Fruit fly (Drosophila melanogaster) whole organism, embryonic: Measurements from ENCODE around the gene Dhc64C.

Experiments
- CG11398 ChIP-seq: fragments of 200-800 bp; sonication (Bioruptor generic); optimal IDR thresholded peaks from 2 replicates; lab custom pipeline; 2016; ENCODE audit warnings: missing biosample characterization, missing genetic modification characterization
- CG11504 ChIP-seq: fragments of 200-800 bp; sonication (Bioruptor generic); optimal IDR thresholded peaks from 3 replicates; lab custom pipeline; 2019; ENCODE audit warnings: missing biosample characterization, mild to moderate bottlenecking, missing genetic modification characterization, moderate library complexity
- CG12769 ChIP-seq: fragments of 200-800 bp; sonication (Bioruptor generic); optimal IDR thresholded peaks from 2 replicates; lab custom pipeline; 2019; ENCODE audit warnings: missing biosample characterization, mild to moderate bottlenecking, missing genetic modification characterization, moderate library complexity
- CG13424 ChIP-seq: fragments of 200-800 bp; sonication (Bioruptor generic); optimal IDR thresholded peaks from 2 replicates; lab custom pipeline; 2019; ENCODE audit warnings: missing biosample characterization, mild to moderate bottlenecking, missing genetic modification characterization, moderate library complexity
- CG13775 ChIP-seq: fragments of 200-800 bp; sonication (Bioruptor generic); optimal IDR thresholded peaks from 3 replicates; lab custom pipeline; 2017; ENCODE audit warnings: missing biosample characterization, mild to moderate bottlenecking, missing genetic modification characterization
- CG14441 ChIP-seq: fragments of 200-800 bp; sonication (Bioruptor generic); IDR thresholded peaks from 2 replicates; pipeline ENCODE4 v1.3.6; 2022; ENCODE audit warnings: missing biosample characterization, missing genetic modification characterization
- CG1603 ChIP-seq: fragments of 200-800 bp; sonication (Bioruptor generic); optimal IDR thresholded peaks from 2 replicates; lab custom pipeline; 2019; ENCODE audit warnings: missing biosample characterization, mild to moderate bottlenecking, missing genetic modification characterization, moderate library complexity
- CG18599 ChIP-seq: fragments of 200-800 bp; sonication (Bioruptor generic); optimal IDR thresholded peaks from 3 replicates; lab custom pipeline; 2017; ENCODE audit warnings: missing biosample characterization, missing genetic modification characterization, mild to moderate bottlenecking, moderate library complexity, missing genetic modification reagents
- CG4360 ChIP-seq: fragments of 200-800 bp; sonication (Bioruptor generic); IDR thresholded peaks from 2 replicates; pipeline ENCODE4 v1.3.6; 2022; ENCODE audit warnings: missing biosample characterization, missing genetic modification characterization
- CG5953 ChIP-seq: fragments of 200-800 bp; sonication (Bioruptor generic); IDR thresholded peaks from 2 replicates; pipeline ENCODE4 v1.3.6; 2022; ENCODE audit warnings: missing biosample characterization, missing genetic modification characterization
- CG6272 ChIP-seq: fragments of 200-800 bp; sonication (Bioruptor generic); IDR thresholded peaks from 2 replicates; pipeline ENCODE4 v1.3.6; 2022; ENCODE audit warnings: missing biosample characterization, missing genetic modification characterization
- CG7556 ChIP-seq: fragments of 200-800 bp; sonication (Bioruptor generic); optimal IDR thresholded peaks from 2 replicates; lab custom pipeline; 2017; ENCODE audit warnings: missing biosample characterization, mild to moderate bottlenecking, missing genetic modification characterization
- CG9727 ChIP-seq: fragments of 200-800 bp; sonication (Bioruptor generic); optimal IDR thresholded peaks from 3 replicates; lab custom pipeline; 2017; ENCODE audit warnings: missing biosample characterization, mild to moderate bottlenecking, missing genetic modification characterization
- CoRest ChIP-seq: fragments of 200-800 bp; sonication (Bioruptor generic); optimal IDR thresholded peaks from 3 replicates; lab custom pipeline; 2018; ENCODE audit warnings: missing biosample characterization, mild to moderate bottlenecking, missing genetic modification characterization, moderate library complexity
- Doc2 ChIP-seq: fragments of 200-800 bp; sonication (Bioruptor generic); IDR thresholded peaks from 2 replicates; pipeline ENCODE4 v1.3.6; 2022; ENCODE audit warnings: missing biosample characterization, missing genetic modification characterization
- MTF-1 ChIP-seq: fragments of 200-800 bp; sonication (Bioruptor generic); optimal IDR thresholded peaks from 2 replicates; lab custom pipeline; 2018; ENCODE audit warnings: missing biosample characterization, mild to moderate bottlenecking, missing genetic modification characterization, borderline replicate concordance
- Max ChIP-seq: fragments of 200-800 bp; sonication (Bioruptor generic); optimal IDR thresholded peaks from 2 replicates; lab custom pipeline; 2016; ENCODE audit warnings: missing biosample characterization, mild to moderate bottlenecking, missing genetic modification characterization
- Med ChIP-seq: fragments of 200-800 bp; sonication (Bioruptor generic); peaks from one replicate; lab custom pipeline; 2016; ENCODE audit warnings: missing biosample characterization, missing genetic modification characterization, mild to moderate bottlenecking, inconsistent platforms, moderate library complexity
- Rfx ChIP-seq: fragments of 200-800 bp; sonication (Bioruptor generic); IDR thresholded peaks from 2 replicates; pipeline ENCODE4 v1.3.6; 2022; ENCODE audit warnings: missing biosample characterization, missing genetic modification characterization
- Sox102F ChIP-seq: fragments of 200-800 bp; sonication (Bioruptor generic); optimal IDR thresholded peaks from 2 replicates; lab custom pipeline; 2018; ENCODE audit warnings: missing biosample characterization, mild to moderate bottlenecking, missing genetic modification characterization, moderate library complexity
- YL-1 ChIP-seq: fragments of 200-800 bp; sonication (Bioruptor generic); optimal IDR thresholded peaks from 3 replicates; lab custom pipeline; 2017; ENCODE audit warnings: missing biosample characterization, mild to moderate bottlenecking, missing genetic modification characterization
- abd-A ChIP-seq: fragments of 200-800 bp; sonication (Bioruptor generic); optimal IDR thresholded peaks from 3 replicates; lab custom pipeline; 2019; ENCODE audit warnings: missing biosample characterization, mild to moderate bottlenecking, missing genetic modification characterization, moderate library complexity
- az2 ChIP-seq: fragments of 200-800 bp; sonication (Bioruptor generic); optimal IDR thresholded peaks from 3 replicates; lab custom pipeline; 2016; ENCODE audit warnings: missing biosample characterization, missing genetic modification characterization
- chinmo ChIP-seq: fragments of 200-800 bp; sonication (Bioruptor generic); IDR thresholded peaks from 4 replicates; pipeline ENCODE4 v1.3.6; 2022; ENCODE audit warnings: missing biosample characterization, missing genetic modification characterization; ENCODE audit not compliant: partially characterized antibody
- ci ChIP-seq: fragments of 200-800 bp; sonication (Bioruptor generic); IDR thresholded peaks from 3 replicates; pipeline ENCODE4 v1.3.6; 2022; ENCODE audit warnings: missing biosample characterization, missing genetic modification characterization
- croc ChIP-seq: fragments of 200-800 bp; sonication (Bioruptor generic); conservative IDR thresholded peaks from 3 replicates; pipeline ENCODE4 v1.3.6; 2022; ENCODE audit warnings: missing biosample characterization, missing genetic modification characterization
- danr ChIP-seq: fragments of 200-800 bp; sonication (Bioruptor generic); IDR thresholded peaks from 2 replicates; pipeline ENCODE4 v1.3.6; 2022; ENCODE audit warnings: missing biosample characterization, missing genetic modification characterization
- dm ChIP-seq: fragments of 200-800 bp; sonication (Bioruptor generic); optimal IDR thresholded peaks from 3 replicates; lab custom pipeline; 2016; ENCODE audit warnings: missing biosample characterization, missing genetic modification characterization
- dysf ChIP-seq: fragments of 200-800 bp; sonication (Bioruptor generic); IDR thresholded peaks from 3 replicates; pipeline ENCODE4 v1.3.6; 2022; ENCODE audit warnings: missing biosample characterization, missing genetic modification characterization
- fru ChIP-seq: fragments of >200 bp; optimal IDR thresholded peaks from 2 replicates; lab custom pipeline; 2017
- gem ChIP-seq: fragments of 200-800 bp; sonication (Bioruptor generic); optimal IDR thresholded peaks from 2 replicates; lab custom pipeline; 2019; ENCODE audit warnings: missing biosample characterization, mild to moderate bottlenecking, missing genetic modification characterization, moderate library complexity
- grau ChIP-seq: fragments of 200-800 bp; optimal IDR thresholded peaks from 3 replicates; lab custom pipeline; 2019; ENCODE audit warnings: missing biosample characterization, mild to moderate bottlenecking, missing genetic modification characterization, moderate library complexity
- ind ChIP-seq: fragments of 200-800 bp; sonication (Bioruptor generic); optimal IDR thresholded peaks from 3 replicates; lab custom pipeline; 2016; ENCODE audit warnings: missing biosample characterization, missing genetic modification characterization
- maf-S ChIP-seq: fragments of 200-800 bp; sonication (Bioruptor generic); optimal IDR thresholded peaks from 2 replicates; lab custom pipeline; 2016; ENCODE audit warnings: missing biosample characterization, missing genetic modification characterization
- pho ChIP-seq: fragments of 200-800 bp; sonication (Bioruptor generic); optimal IDR thresholded peaks from 2 replicates; lab custom pipeline; 2016; ENCODE audit warnings: missing biosample characterization, missing genetic modification characterization
- prd ChIP-seq, 3 experiments: fragments of >200 bp in 2 of 3; fragments of 200-800 bp in 1 of 3; sonication (Bioruptor generic) in 1 of 3; optimal IDR thresholded peaks in 2 of 3; IDR thresholded peaks in 1 of 3; 2 replicates in 2 of 3; 3 replicates in 1 of 3; pipeline versions ENCODE4 v1.3.6 to Lab custom; 2017 to 2022; ENCODE audit warnings: missing biosample characterization in 1 of 3, missing genetic modification characterization in 1 of 3
- row ChIP-seq: fragments of 200-800 bp; sonication (Bioruptor generic); IDR thresholded peaks from 3 replicates; pipeline ENCODE4 v1.3.6; 2022; ENCODE audit warnings: missing biosample characterization, missing genetic modification characterization
- sens ChIP-seq: fragments of 200-800 bp; sonication (Bioruptor generic); peaks from one replicate; lab custom pipeline; 2016; ENCODE audit warnings: missing biosample characterization, missing genetic modification characterization
- slbo ChIP-seq: fragments of 200-800 bp; sonication (Bioruptor generic); IDR thresholded peaks from 2 replicates; pipeline ENCODE4 v1.3.6; 2022; ENCODE audit warnings: missing biosample characterization, missing genetic modification characterization
- so ChIP-seq: fragments of 200-800 bp; sonication (Bioruptor generic); IDR thresholded peaks from 3 replicates; pipeline ENCODE4 v1.3.6; 2022; ENCODE audit warnings: missing biosample characterization, missing genetic modification characterization
- tap ChIP-seq: fragments of 200-800 bp; optimal IDR thresholded peaks from 3 replicates; lab custom pipeline; 2019; ENCODE audit warnings: missing biosample characterization, mild to moderate bottlenecking, missing genetic modification characterization, moderate library complexity
- vvl ChIP-seq: fragments of 200-800 bp; sonication (Bioruptor generic); IDR thresholded peaks from 2 replicates; pipeline ENCODE4 v1.3.6; 2022; ENCODE audit warnings: missing biosample characterization, missing genetic modification characterization

Dhc64C gene

dm6 chr3L:4825584-4825983 is at the start of gene Dhc64C, which contains the start of gene LeuRS-m (continued):
- no peak for TF ChIP-seq prd (optimal IDR thresholded peaks at IDR 0.05; lab: Kevin White, UChicago)
- peak; percentile 33; the same call in 1 of the 3 replicates for TF ChIP-seq prd (GFP tag; IDR thresholded peaks at IDR 0.05; lab: Robert Waterston, UW)
- TF ChIP-seq dm = peak; percentile 29
- TF ChIP-seq maf-S (GFP tag; lab: Kevin White, UChicago) = peak; percentile 34
- TF ChIP-seq CG13775 (GFP tag; lab: Kevin White, UChicago) = peak; percentile 7
- TF ChIP-seq CG4360 (GFP tag; lab: Robert Waterston, UW) = no peak

dm6 chr3L:4860969-4861368 is 35.5 kb upstream of the Dhc64C start, which contains the start of gene Dnah3:
TSS of gene Dnah3 (plus strand) at chr3L:4861269.
- TF ChIP-seq CG18599 (no peak), Rfx (0 out of 2 replicates have a peak, but pooled peaks have one; percentile 43), dysf (GFP tag; lab: Robert Waterston, UW) (no peak), croc (GFP tag; lab: Robert Waterston, UW) (no peak)

- TF ChIP-seq CG6272 (GFP tag; lab: Robert Waterston, UW) (no peak), CG9727 (GFP tag; lab: Kevin White, UChicago) (no peak), CG11398 (GFP tag; lab: Kevin White, UChicago) (no peak), YL-1 (GFP tag; lab: Kevin White, UChicago) (no peak), pho (GFP tag; lab: Kevin White, UChicago) (no peak), Max (no peak), fru (no peak), az2 (GFP tag; lab: Kevin White, UChicago) (no peak)
Measured at dm6 chr3L:4860370-4860769, 34.9 kb upstream of the Dhc64C start, which contains the start of gene CG32235. TSS of gene CG32235 (minus strand) at chr3L:4860470.

dm6 chr3L:4855208-4855607 is 29.7 kb upstream of the Dhc64C start:
- TF ChIP-seq danr (GFP tag; lab: Robert Waterston, UW) = no peak
- peak; percentile 58; the same call in 1 of the 2 replicates for TF ChIP-seq vvl
- peak; percentile 67; the same call in 1 of the 4 replicates for TF ChIP-seq chinmo
- no peak for TF ChIP-seq so (GFP tag; lab: Robert Waterston, UW)
- TF ChIP-seq abd-A = peak; percentile 53

- TF ChIP-seq CoRest (tag; lab: Kevin White, UChicago) = no peak
- no peak for TF ChIP-seq Doc2
- peak; percentile 6 for TF ChIP-seq tap (tag; lab: Kevin White, UChicago)
- TF ChIP-seq ind = no peak
- peak; percentile 2 for TF ChIP-seq gem
- peak; percentile 61 for TF ChIP-seq Med (GFP tag; lab: Kevin White, UChicago)
- TF ChIP-seq CG12769 (tag; lab: Kevin White, UChicago) = peak; percentile 12
- 0 out of 3 replicates have a peak, but pooled peaks have one; percentile 32 for TF ChIP-seq row (GFP tag; lab: Robert Waterston, UW)
- TF ChIP-seq CG7556 (GFP tag; lab: Kevin White, UChicago) = no peak
- TF ChIP-seq CG13424 (tag; lab: Kevin White, UChicago) = peak; percentile 6
- no peak for TF ChIP-seq prd (optimal IDR thresholded peaks at IDR 0.05; lab: Kevin White, UChicago)
- TF ChIP-seq prd (GFP tag; IDR thresholded peaks at IDR 0.05; lab: Robert Waterston, UW) = peak; percentile 28; the same call in 1 of the 3 replicates
- peak; percentile 20 for TF ChIP-seq CG1603 (tag; lab: Kevin White, UChicago)
- no peak for TF ChIP-seq CG5953
- TF ChIP-seq CG11504 (tag; lab: Kevin White, UChicago) = peak; percentile 10
- peak; percentile 55; the same call in 1 of the 3 replicates for TF ChIP-seq ci (GFP tag; lab: Robert Waterston, UW)
- TF ChIP-seq grau (tag; lab: Kevin White, UChicago) = peak; percentile 80
- TF ChIP-seq MTF-1 = no peak
- TF ChIP-seq sens (GFP tag; lab: Kevin White, UChicago) = peak; percentile 55
- TF ChIP-seq slbo = 0 out of 2 replicates have a peak, but pooled peaks have one; percentile 30
- peak; percentile 6 for TF ChIP-seq Sox102F (GFP tag; lab: Kevin White, UChicago)
- 0 out of 2 replicates have a peak, but pooled peaks have one; percentile 22 for TF ChIP-seq CG14441 (GFP tag; lab: Robert Waterston, UW)
Measured at dm6 chr3L:4854153-4854552, 28.7 kb upstream of the Dhc64C start.
